Worm (Caenorhabditis elegans) whole organism, midembryonic: ENCODE data around the gene asp-13.

ENCODE experiments used
- T22C8.4 ChIP-seq: fragments of 200-800 bp; sonication (Bioruptor generic); IDR thresholded peaks from 2 replicates; pipeline ENCODE4 v1.3.6; 2022; ENCODE audit warnings: missing genetic modification characterization, missing compliant biosample characterization
- cog-1 ChIP-seq: sonication (generic microtip); optimal IDR thresholded peaks from 2 replicates; lab custom pipeline; 2016; ENCODE audit warnings: missing genetic modification characterization, missing compliant biosample characterization
- flt-1 ChIP-seq: fragments of 200-800 bp; sonication (Bioruptor generic); IDR thresholded peaks from 2 replicates; pipeline ENCODE4 v1.3.6; 2022; ENCODE audit warnings: missing genetic modification characterization, missing compliant biosample characterization
- klf-2 ChIP-seq: fragments of 200-800 bp; sonication (Bioruptor generic); conservative IDR thresholded peaks from 2 replicates; pipeline ENCODE4 v1.3.6; 2022; ENCODE audit warnings: missing genetic modification reagents, missing genetic modification characterization, missing compliant biosample characterization
- med-1 ChIP-seq: sonication (generic microtip); optimal IDR thresholded peaks from 2 replicates; lab custom pipeline; 2017; ENCODE audit warnings: missing genetic modification characterization, mild to moderate bottlenecking, missing compliant biosample characterization, antibody characterized with exemption, missing genetic modification reagents; ENCODE audit not compliant: insufficient read depth
- ref-1 ChIP-seq: fragments of 200-800 bp; sonication (Bioruptor generic); conservative IDR thresholded peaks from 2 replicates; pipeline ENCODE4 v1.3.6; 2022; ENCODE audit warnings: missing genetic modification reagents, missing genetic modification characterization, missing compliant biosample characterization
- tab-1 ChIP-seq: fragments of 200-800 bp; sonication (Bioruptor generic); IDR thresholded peaks from 2 replicates; pipeline ENCODE4 v1.3.6; 2022; ENCODE audit warnings: missing genetic modification characterization, missing compliant biosample characterization
- ztf-23 ChIP-seq: fragments of 200-800 bp; sonication (Bioruptor generic); IDR thresholded peaks from 2 replicates; pipeline ENCODE4 v1.3.6; 2022; ENCODE audit warnings: missing genetic modification reagents, missing genetic modification characterization, missing compliant biosample characterization
- ztf-29 ChIP-seq: fragments of 200-800 bp; sonication (Bioruptor generic); IDR thresholded peaks from 2 replicates; pipeline ENCODE4 v1.3.6; 2022; ENCODE audit warnings: missing genetic modification reagents, missing genetic modification characterization, missing compliant biosample characterization

Gene asp-13

ce11 chrV:8668224-8668623 is 25.2 kb upstream of the asp-13 start:
- no peak for TF ChIP-seq ztf-29 (GFP tag; lab: Robert Waterston, UW)
- no peak for TF ChIP-seq ztf-23 (GFP tag; lab: Robert Waterston, UW)
- no peak for TF ChIP-seq med-1 (GFP tag; lab: Kevin White, UChicago)
- no peak for TF ChIP-seq T22C8.4 (GFP tag; lab: Robert Waterston, UW)
- no peak for TF ChIP-seq cog-1 (tag; lab: Kevin White, UChicago)
- TF ChIP-seq ref-1 (GFP tag; lab: Robert Waterston, UW) = no peak
- TF ChIP-seq tab-1 (GFP tag; lab: Robert Waterston, UW) = no peak
- no peak for TF ChIP-seq klf-2
- no peak for TF ChIP-seq flt-1 (GFP tag; lab: Robert Waterston, UW)

ce11 chrV:8667230-8668021 is 24.4 kb upstream of the asp-13 start:
- no peak for TF ChIP-seq ztf-29 (GFP tag; lab: Robert Waterston, UW)
- TF ChIP-seq T22C8.4 (GFP tag; lab: Robert Waterston, UW) = no peak
- no peak for TF ChIP-seq flt-1 (GFP tag; lab: Robert Waterston, UW)
- TF ChIP-seq ztf-23 (GFP tag; lab: Robert Waterston, UW) = no peak
- TF ChIP-seq ref-1 (GFP tag; lab: Robert Waterston, UW) = no peak
- no peak for TF ChIP-seq klf-2
- TF ChIP-seq med-1 (GFP tag; lab: Kevin White, UChicago) = no peak
- no peak for TF ChIP-seq cog-1 (tag; lab: Kevin White, UChicago)
- TF ChIP-seq tab-1 (GFP tag; lab: Robert Waterston, UW) = no peak

- no peak for TF ChIP-seq flt-1 (GFP tag; lab: Robert Waterston, UW)
- no peak for TF ChIP-seq ref-1 (GFP tag; lab: Robert Waterston, UW)
- no peak for TF ChIP-seq ztf-29 (GFP tag; lab: Robert Waterston, UW)
- no peak for TF ChIP-seq med-1 (GFP tag; lab: Kevin White, UChicago)
- no peak for TF ChIP-seq klf-2
- no peak for TF ChIP-seq cog-1 (tag; lab: Kevin White, UChicago)
- TF ChIP-seq T22C8.4 (GFP tag; lab: Robert Waterston, UW) = no peak
- TF ChIP-seq ztf-23 (GFP tag; lab: Robert Waterston, UW) = no peak
- no peak for TF ChIP-seq tab-1 (GFP tag; lab: Robert Waterston, UW)
These were observed 22.8 kb upstream of the asp-13 start, which contains the start of gene ZC190.4 for ce11 chrV:8665765-8666164. TSS of gene ZC190.4 (plus strand) at chrV:8666065.

ce11 chrV:8663023-8663422 is 20.0 kb upstream of the asp-13 start:
- TF ChIP-seq ztf-23 (GFP tag; lab: Robert Waterston, UW) = no peak
- no peak for TF ChIP-seq med-1 (GFP tag; lab: Kevin White, UChicago)
- TF ChIP-seq cog-1 (tag; lab: Kevin White, UChicago) = no peak
- no peak for TF ChIP-seq ztf-29 (GFP tag; lab: Robert Waterston, UW)
- TF ChIP-seq flt-1 (GFP tag; lab: Robert Waterston, UW) = no peak
- TF ChIP-seq T22C8.4 (GFP tag; lab: Robert Waterston, UW) = no peak
- TF ChIP-seq klf-2 = no peak
- no peak for TF ChIP-seq tab-1 (GFP tag; lab: Robert Waterston, UW)
- no peak for TF ChIP-seq ref-1 (GFP tag; lab: Robert Waterston, UW)

ce11 chrV:8662056-8663006 is 19.3 kb upstream of the asp-13 start:
- no peak for TF ChIP-seq med-1 (GFP tag; lab: Kevin White, UChicago)
- no peak for TF ChIP-seq flt-1 (GFP tag; lab: Robert Waterston, UW)
- no peak for TF ChIP-seq tab-1 (GFP tag; lab: Robert Waterston, UW)

ce11 chrV:8661241-8661954 is 18.4 kb upstream of the asp-13 start:
- TF ChIP-seq ztf-23 (GFP tag; lab: Robert Waterston, UW) = no peak
- TF ChIP-seq klf-2 = no peak
- no peak for TF ChIP-seq ref-1 (GFP tag; lab: Robert Waterston, UW)
- TF ChIP-seq flt-1 (GFP tag; lab: Robert Waterston, UW) = no peak
- no peak for TF ChIP-seq T22C8.4 (GFP tag; lab: Robert Waterston, UW)
- TF ChIP-seq cog-1 (tag; lab: Kevin White, UChicago) = no peak
- no peak for TF ChIP-seq med-1 (GFP tag; lab: Kevin White, UChicago)
- no peak for TF ChIP-seq ztf-29 (GFP tag; lab: Robert Waterston, UW)
- TF ChIP-seq tab-1 (GFP tag; lab: Robert Waterston, UW) = no peak

- TF ChIP-seq cog-1 (tag; lab: Kevin White, UChicago) = no peak
- no peak for TF ChIP-seq ref-1 (GFP tag; lab: Robert Waterston, UW)
- TF ChIP-seq ztf-29 (GFP tag; lab: Robert Waterston, UW) = no peak
- TF ChIP-seq tab-1 (GFP tag; lab: Robert Waterston, UW) = no peak
- no peak for TF ChIP-seq T22C8.4 (GFP tag; lab: Robert Waterston, UW)
- TF ChIP-seq ztf-23 (GFP tag; lab: Robert Waterston, UW) = no peak
- no peak for TF ChIP-seq klf-2
These were observed 17.5 kb upstream of the asp-13 start for ce11 chrV:8660475-8660874.
